Worm (Caenorhabditis elegans) whole organism, L4 larva: ENCODE data around the gene Y48D7A.1.

ENCODE experiments used
- aly-2 ChIP-seq: sonication (generic microtip); optimal IDR thresholded peaks from 2 replicates; lab custom pipeline; 2018; ENCODE audit warnings: missing biosample characterization, missing genetic modification characterization
- ama-1 ChIP-seq: fragments of 150-350 bp; optimal IDR thresholded peaks from 2 replicates; lab custom pipeline; 2014; ENCODE audit warnings: inconsistent platforms, mixed read lengths
- dmd-9 ChIP-seq: fragments of 200-800 bp; sonication (Bioruptor generic); IDR thresholded peaks from 2 replicates; pipeline ENCODE4 v1.3.6; 2022; ENCODE audit warnings: missing genetic modification reagents, missing genetic modification characterization, missing compliant biosample characterization
- lir-3 ChIP-seq: sonication (generic microtip); optimal IDR thresholded peaks from 2 replicates; lab custom pipeline; 2016; ENCODE audit warnings: mild to moderate bottlenecking, missing genetic modification characterization, missing compliant biosample characterization
- nhr-11 ChIP-seq: fragments of 150-350 bp; optimal IDR thresholded peaks from 2 replicates; lab custom pipeline; 2014; ENCODE audit warnings: missing biosample characterization, missing genetic modification characterization
- nhr-28 ChIP-seq: fragments of 150-350 bp; optimal IDR thresholded peaks from 2 replicates; lab custom pipeline; 2014; ENCODE audit warnings: missing biosample characterization, missing genetic modification characterization

DNA sequence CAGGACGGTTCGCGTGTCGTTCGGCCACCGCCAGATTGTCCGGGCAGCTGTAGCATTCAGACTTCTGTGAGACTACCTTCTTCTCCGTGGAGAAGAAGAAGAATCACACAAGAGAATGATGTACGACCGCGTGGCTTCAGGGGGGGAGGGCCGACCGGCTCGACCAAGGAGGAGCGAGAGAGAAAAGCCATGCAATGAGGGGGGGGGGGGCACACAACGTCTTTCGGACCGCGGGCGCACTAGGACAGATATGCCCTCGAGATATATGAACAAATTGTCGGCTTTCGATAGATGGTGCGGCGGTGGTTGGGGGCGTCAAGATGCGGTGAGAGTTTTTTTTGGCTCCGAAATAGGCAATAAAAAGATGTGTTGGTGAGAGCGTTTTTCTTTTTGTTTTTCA, 31.3 kb downstream of the Y48D7A.1 start:
- TF ChIP-seq dmd-9 (no peak), ama-1 (lab: Kevin White, UChicago) (no peak), lir-3 (no peak), nhr-11 (tag; lab: Kevin White, UChicago) (no peak), nhr-28 (tag; lab: Kevin White, UChicago) (no peak), aly-2 (tag; lab: Kevin White, UChicago) (no peak)
